Worm (Caenorhabditis elegans) whole organism, L3 larva: Measurements from ENCODE around the gene W03H9.1.
A peak's percentile ranks its signal among the peaks of the same experiment; 100 is the strongest.

ENCODE experiments used
- R02D3.7 ChIP-seq: fragments of 150-350 bp; optimal IDR thresholded peaks from 2 replicates; lab custom pipeline; 2014; ENCODE audit warnings: missing biosample characterization, missing genetic modification characterization
- ZK546.5 ChIP-seq: sonication (generic microtip); optimal IDR thresholded peaks from 2 replicates; lab custom pipeline; 2017; ENCODE audit warnings: missing biosample characterization, missing genetic modification characterization
- ama-1 ChIP-seq: fragments of 150-350 bp; optimal IDR thresholded peaks from 2 replicates; lab custom pipeline; 2018
- ceh-16 ChIP-seq: sonication (generic microtip); optimal IDR thresholded peaks from 2 replicates; lab custom pipeline; 2017; ENCODE audit warnings: missing biosample characterization, missing genetic modification characterization
- ceh-28 ChIP-seq: fragments of 150-350 bp; optimal IDR thresholded peaks from 2 replicates; lab custom pipeline; 2014; ENCODE audit warnings: missing biosample characterization, missing genetic modification reagents, missing genetic modification characterization
- ceh-82 ChIP-seq: fragments of 150-350 bp; optimal IDR thresholded peaks from 2 replicates; lab custom pipeline; 2014; ENCODE audit warnings: missing biosample characterization, missing genetic modification characterization
- daf-12 ChIP-seq: fragments of 150-350 bp; optimal IDR thresholded peaks from 2 replicates; lab custom pipeline; 2014; ENCODE audit warnings: missing biosample characterization, missing genetic modification reagents, missing genetic modification characterization
- elt-1 ChIP-seq: fragments of 150-350 bp; optimal IDR thresholded peaks from 2 replicates; lab custom pipeline; 2014; ENCODE audit warnings: missing biosample characterization, missing genetic modification characterization
- elt-2 ChIP-seq: sonication (generic microtip); optimal IDR thresholded peaks from 2 replicates; lab custom pipeline; 2016; ENCODE audit warnings: missing genetic modification reagents, mild to moderate bottlenecking, missing genetic modification characterization, missing compliant biosample characterization
- eor-1 ChIP-seq, 2 experiments: fragments of 150-350 bp; optimal IDR thresholded peaks; 2 replicates each; lab custom pipeline; 2014 to 2018; ENCODE audit warnings: missing biosample characterization in 2 of 2, missing genetic modification characterization in 2 of 2
- fkh-10 ChIP-seq: sonication (generic microtip); optimal IDR thresholded peaks from 2 replicates; lab custom pipeline; 2017; ENCODE audit warnings: missing biosample characterization, missing genetic modification reagents, missing genetic modification characterization
- fos-1 ChIP-seq: fragments of 150-350 bp; optimal IDR thresholded peaks from 2 replicates; lab custom pipeline; 2014; ENCODE audit warnings: missing biosample characterization, missing genetic modification characterization
- hmg-11 ChIP-seq: sonication (generic microtip); optimal IDR thresholded peaks from 2 replicates; lab custom pipeline; 2016; ENCODE audit warnings: missing genetic modification characterization, missing compliant biosample characterization
- lin-15B ChIP-seq: fragments of 150-350 bp; optimal IDR thresholded peaks from 2 replicates; lab custom pipeline; 2014; ENCODE audit warnings: missing biosample characterization, missing genetic modification characterization
- lsy-12 ChIP-seq: sonication (generic microtip); optimal IDR thresholded peaks from 2 replicates; lab custom pipeline; 2016; ENCODE audit warnings: mild to moderate bottlenecking, missing genetic modification characterization, missing compliant biosample characterization
- mml-1 ChIP-seq: fragments of 150-350 bp; sonication (generic microtip); optimal IDR thresholded peaks from 3 replicates; lab custom pipeline; 2014; ENCODE audit warnings: missing biosample characterization, missing genetic modification characterization
- nfya-1 ChIP-seq: sonication (generic microtip); optimal IDR thresholded peaks from 2 replicates; lab custom pipeline; 2017; ENCODE audit warnings: missing genetic modification characterization, mild to moderate bottlenecking, missing compliant biosample characterization, antibody characterized with exemption, moderate library complexity; ENCODE audit not compliant: insufficient read depth
- nhr-11 ChIP-seq: fragments of 150-350 bp; optimal IDR thresholded peaks from 2 replicates; lab custom pipeline; 2014; ENCODE audit warnings: missing biosample characterization, missing genetic modification characterization
- nhr-23 ChIP-seq: fragments of 150-350 bp; optimal IDR thresholded peaks from 2 replicates; lab custom pipeline; 2014; ENCODE audit warnings: missing biosample characterization, missing genetic modification reagents, missing genetic modification characterization
- nhr-43 ChIP-seq: sonication (generic microtip); optimal IDR thresholded peaks from 2 replicates; lab custom pipeline; 2016; ENCODE audit warnings: mild to moderate bottlenecking, missing genetic modification characterization, missing compliant biosample characterization; ENCODE audit not compliant: poor library complexity, severe bottlenecking
- nhr-67 ChIP-seq: fragments of 150-350 bp; optimal IDR thresholded peaks from 2 replicates; lab custom pipeline; 2014; ENCODE audit warnings: missing biosample characterization, missing genetic modification characterization
- nhr-76 ChIP-seq: fragments of 150-350 bp; sonication (generic microtip); optimal IDR thresholded peaks from 5 replicates; lab custom pipeline; 2014; ENCODE audit warnings: missing biosample characterization, missing genetic modification characterization
- nhr-77 ChIP-seq: fragments of 150-350 bp; optimal IDR thresholded peaks from 2 replicates; lab custom pipeline; 2014; ENCODE audit warnings: missing biosample characterization, missing genetic modification characterization
- pha-4 ChIP-seq: fragments of 150-350 bp; optimal IDR thresholded peaks from 2 replicates; lab custom pipeline; 2014; ENCODE audit warnings: missing biosample characterization, missing genetic modification reagents, missing genetic modification characterization
- pqm-1 ChIP-seq: fragments of 150-350 bp; optimal IDR thresholded peaks from 2 replicates; lab custom pipeline; 2017; ENCODE audit warnings: missing biosample characterization, missing genetic modification characterization, inconsistent platforms
- sea-2 ChIP-seq: fragments of 150-350 bp; sonication (generic microtip); optimal IDR thresholded peaks from 4 replicates; lab custom pipeline; 2014; ENCODE audit warnings: missing biosample characterization, missing genetic modification reagents, missing genetic modification characterization
- skn-1 ChIP-seq: fragments of 150-350 bp; optimal IDR thresholded peaks from 2 replicates; lab custom pipeline; 2014; ENCODE audit warnings: missing biosample characterization, missing genetic modification characterization
- tbx-2 ChIP-seq: sonication (generic microtip); optimal IDR thresholded peaks from 2 replicates; lab custom pipeline; 2016; ENCODE audit warnings: mild to moderate bottlenecking, missing genetic modification characterization, missing compliant biosample characterization
- unc-39 ChIP-seq: sonication (generic microtip); optimal IDR thresholded peaks from 4 replicates; lab custom pipeline; 2017; ENCODE audit warnings: missing biosample characterization, missing genetic modification characterization
- unc-62 ChIP-seq: fragments of 150-350 bp; sonication (generic microtip); optimal IDR thresholded peaks from 4 replicates; lab custom pipeline; 2014; ENCODE audit warnings: missing biosample characterization, missing genetic modification reagents, missing genetic modification characterization
- zag-1 ChIP-seq: fragments of 150-350 bp; optimal IDR thresholded peaks from 2 replicates; lab custom pipeline; 2014; ENCODE audit warnings: missing biosample characterization, missing genetic modification characterization

The W03H9.1 gene

DNA sequence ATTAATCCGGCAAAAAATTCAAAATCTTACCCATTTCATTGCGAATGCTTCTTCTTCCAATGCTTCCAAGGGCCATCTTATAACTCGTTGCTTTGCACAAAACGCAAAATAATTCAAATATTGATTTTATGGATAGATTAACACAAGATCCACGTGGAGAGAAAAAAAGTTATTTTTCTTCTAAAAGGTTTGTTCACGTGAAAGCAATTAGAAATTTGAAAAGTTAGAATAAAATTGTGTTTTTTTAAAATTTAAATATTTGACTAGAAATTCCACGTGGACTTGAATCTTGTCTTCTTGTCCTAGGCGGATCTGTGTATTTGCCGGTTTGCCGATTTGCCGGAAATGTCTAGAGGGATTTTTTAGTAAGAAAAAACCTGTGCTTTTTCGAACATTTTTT, 25.2 kb upstream of the W03H9.1 start, which contains the start of gene Y48B6A.5:
TSS of gene Y48B6A.5 (minus strand) at position 101 of the 400 bp plus-strand sequence.
- TF ChIP-seq pqm-1 (tag; lab: Kevin White, UChicago) (no peak), zag-1 (tag; lab: Kevin White, UChicago) (no peak), fos-1 (tag; lab: Kevin White, UChicago) (no peak), tbx-2 (no peak), sea-2 (GFP tag; lab: Kevin White, UChicago) (no peak), fkh-10 (no peak), ceh-82 (tag; lab: Kevin White, UChicago) (no peak), elt-2 (no peak), nhr-76 (tag; lab: Kevin White, UChicago) (no peak), skn-1 (tag; lab: Kevin White, UChicago) (no peak), elt-1 (tag; lab: Kevin White, UChicago) (no peak), pha-4 (tag; lab: Kevin White, UChicago) (no peak), ama-1 (no peak), unc-39 (tag; lab: Kevin White, UChicago) (no peak), lin-15B (tag; lab: Kevin White, UChicago) (no peak)

DNA sequence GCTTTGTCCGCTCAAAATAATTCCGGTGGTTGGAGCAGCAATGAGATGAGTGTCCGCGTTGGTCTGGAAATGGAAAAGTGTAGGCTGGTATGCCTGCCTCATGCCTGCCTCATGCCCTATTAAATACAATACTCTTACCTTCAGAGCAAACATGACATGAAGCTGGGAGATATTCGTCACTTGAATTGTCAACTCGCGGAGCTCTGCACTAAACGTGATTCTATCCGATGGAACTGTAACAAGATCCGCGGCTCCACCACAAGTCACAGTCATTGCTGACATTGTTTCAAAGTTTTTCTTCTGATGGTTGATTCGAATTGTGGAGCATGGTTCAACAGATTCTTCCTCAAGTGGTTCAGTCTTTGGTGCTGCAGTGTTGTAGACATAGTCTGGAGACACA, 23.2 kb upstream of the W03H9.1 start:
- TF ChIP-seq pha-4 (tag; lab: Kevin White, UChicago): no peak
- no peak for TF ChIP-seq ama-1
- TF ChIP-seq nhr-76 (tag; lab: Kevin White, UChicago): no peak
- no peak for TF ChIP-seq unc-39 (tag; lab: Kevin White, UChicago)
- TF ChIP-seq ceh-82 (tag; lab: Kevin White, UChicago): no peak
- no peak for TF ChIP-seq nhr-43 (tag; lab: Kevin White, UChicago)
- TF ChIP-seq R02D3.7: no peak
- TF ChIP-seq lin-15B (tag; lab: Kevin White, UChicago): no peak
- no peak for TF ChIP-seq eor-1 (tag; optimal IDR thresholded peaks at IDR 0.05; lab: Kevin White, UChicago)
- TF ChIP-seq unc-62 (GFP tag; lab: Kevin White, UChicago): no peak
- TF ChIP-seq skn-1 (tag; lab: Kevin White, UChicago): no peak
- TF ChIP-seq nhr-67: no peak

ce11 chrII:14171558-14171957, 21.6 kb upstream of the W03H9.1 start, which contains the start of gene eat-2:
eat-2 (minus strand) TSS chrII:14171658.
- TF ChIP-seq zag-1 (tag; lab: Kevin White, UChicago) (no peak), ama-1 (no peak), ZK546.5 (tag; lab: Kevin White, UChicago) (no peak)

ce11 chrII:14165430-14165929, 15.5 kb upstream of the W03H9.1 start:
- no peak for TF ChIP-seq nhr-43 (tag; lab: Kevin White, UChicago)
- no peak for TF ChIP-seq nhr-23 (tag; lab: Kevin White, UChicago)
- no peak for TF ChIP-seq nfya-1
- TF ChIP-seq nhr-67: no peak
- TF ChIP-seq daf-12 (tag; lab: Kevin White, UChicago): no peak
- no peak for TF ChIP-seq unc-62 (GFP tag; lab: Kevin White, UChicago)
- TF ChIP-seq sea-2 (GFP tag; lab: Kevin White, UChicago): no peak
- no peak for TF ChIP-seq lsy-12 (tag; lab: Kevin White, UChicago)
- TF ChIP-seq hmg-11 (tag; lab: Kevin White, UChicago): no peak
- no peak for TF ChIP-seq tbx-2
- TF ChIP-seq nhr-11 (tag; lab: Kevin White, UChicago): no peak
- no peak for TF ChIP-seq ceh-28 (tag; lab: Kevin White, UChicago)
- no peak for TF ChIP-seq ceh-82 (tag; lab: Kevin White, UChicago)
- no peak for TF ChIP-seq ceh-16 (tag; lab: Kevin White, UChicago)
- TF ChIP-seq fos-1 (tag; lab: Kevin White, UChicago): no peak
- no peak for TF ChIP-seq mml-1 (tag; lab: Kevin White, UChicago)

DNA sequence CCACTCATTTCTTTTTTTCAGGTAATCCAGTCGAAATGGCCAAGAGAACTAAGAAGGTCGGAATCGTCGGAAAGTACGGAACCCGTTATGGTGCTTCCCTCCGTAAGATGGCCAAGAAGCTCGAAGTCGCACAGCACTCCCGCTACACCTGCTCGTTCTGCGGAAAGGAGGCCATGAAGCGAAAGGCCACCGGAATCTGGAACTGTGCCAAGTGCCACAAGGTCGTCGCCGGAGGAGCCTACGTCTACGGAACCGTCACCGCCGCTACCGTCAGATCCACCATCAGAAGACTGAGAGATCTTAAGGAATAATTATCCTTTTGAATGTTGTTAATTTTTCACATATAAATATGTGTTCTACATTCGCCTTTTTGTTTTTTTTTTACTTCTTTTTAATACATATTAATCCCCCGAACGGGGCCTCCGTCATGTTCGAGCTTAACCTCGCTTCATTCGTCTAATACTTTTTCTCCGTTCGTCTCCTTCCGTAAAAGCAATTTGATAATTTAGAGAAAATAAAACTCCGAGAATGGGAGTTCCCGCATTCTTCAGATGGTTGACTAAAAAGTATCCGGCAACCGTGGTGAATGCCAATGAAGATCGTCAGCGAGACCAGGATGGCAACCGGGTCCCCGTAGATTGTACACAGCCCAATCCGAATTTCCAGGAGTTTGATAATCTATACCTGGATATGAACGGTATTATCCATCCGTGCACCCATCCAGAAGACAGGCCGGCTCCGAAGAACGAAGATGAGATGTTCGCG, 5.5 kb upstream of the W03H9.1 start, which contains the start of the genes rpl-43 and xrn-2:
TSS of gene rpl-43 (plus strand) at position 36 of the 765 bp plus-strand sequence.
TSS of gene xrn-2 (plus strand) at position 510 of the 765 bp plus-strand sequence.
- TF ChIP-seq nhr-43 (tag; lab: Kevin White, UChicago): peak; percentile 10
- no peak for TF ChIP-seq R02D3.7
- peak; percentile 11 for TF ChIP-seq nhr-77 (tag; lab: Kevin White, UChicago)
